Worm (Caenorhabditis elegans) whole organism, young adult: ENCODE results near the gene F58E6.11.
A peak's percentile ranks its signal among the peaks of the same experiment; 100 is the strongest.

ENCODE experiments used
- B0261.1 ChIP-seq: sonication (generic microtip); optimal IDR thresholded peaks from 2 replicates; lab custom pipeline; 2016; ENCODE audit warnings: mild to moderate bottlenecking, missing genetic modification characterization, moderate library complexity, missing compliant biosample characterization
- D2030.7 ChIP-seq: fragments of 200-800 bp; sonication (Bioruptor generic); IDR thresholded peaks from 2 replicates; pipeline ENCODE4 v1.3.6; 2022; ENCODE audit warnings: missing genetic modification reagents, missing genetic modification characterization, missing compliant biosample characterization
- F33H1.4 ChIP-seq: fragments of 200-800 bp; sonication (Bioruptor generic); IDR thresholded peaks from 2 replicates; pipeline ENCODE4 v1.3.6; 2022; ENCODE audit warnings: missing genetic modification reagents, missing genetic modification characterization, missing compliant biosample characterization
- F49E8.2 ChIP-seq: sonication (generic microtip); optimal IDR thresholded peaks from 3 replicates; lab custom pipeline; 2017; ENCODE audit warnings: missing genetic modification characterization, mild to moderate bottlenecking, missing compliant biosample characterization, antibody characterized with exemption, moderate library complexity; ENCODE audit not compliant: insufficient read depth
- F52B5.7 ChIP-seq: sonication (generic microtip); optimal IDR thresholded peaks from 2 replicates; lab custom pipeline; 2016; ENCODE audit warnings: mild to moderate bottlenecking, missing genetic modification characterization, missing compliant biosample characterization
- F57A8.1 ChIP-seq: fragments of 200-800 bp; sonication (Bioruptor generic); optimal IDR thresholded peaks from 2 replicates; lab custom pipeline; 2018; ENCODE audit warnings: mild to moderate bottlenecking, missing genetic modification characterization, moderate library complexity, missing compliant biosample characterization
- T07F8.4 ChIP-seq: sonication (generic microtip); optimal IDR thresholded peaks from 2 replicates; lab custom pipeline; 2016; ENCODE audit warnings: mild to moderate bottlenecking, missing genetic modification characterization, moderate library complexity, missing compliant biosample characterization
- Y56A3A.18 ChIP-seq: fragments of 200-800 bp; sonication (Bioruptor generic); IDR thresholded peaks from 2 replicates; pipeline ENCODE4 v1.3.6; 2022; ENCODE audit warnings: missing genetic modification reagents, missing genetic modification characterization, missing compliant biosample characterization
- ama-1 ChIP-seq, 3 experiments: fragments of 150-350 bp in 1 of 3; sonication (generic microtip) in 2 of 3; optimal IDR thresholded peaks; 2 replicates each; lab custom pipeline; 2014 to 2018; ENCODE audit warnings: missing biosample characterization in 2 of 3, missing genetic modification characterization in 2 of 3, missing genetic modification reagents in 2 of 3
- aptf-2 ChIP-seq: fragments of 200-800 bp; sonication (Bioruptor generic); conservative IDR thresholded peaks from 2 replicates; pipeline ENCODE4 v1.3.6; 2022; ENCODE audit warnings: missing genetic modification reagents, missing genetic modification characterization, missing compliant biosample characterization
- aptf-3 ChIP-seq: fragments of 200-800 bp; sonication (Bioruptor generic); IDR thresholded peaks from 2 replicates; pipeline ENCODE4 v1.3.6; 2022; ENCODE audit warnings: missing genetic modification characterization, missing compliant biosample characterization
- atf-7 ChIP-seq: sonication (generic microtip); optimal IDR thresholded peaks from 2 replicates; lab custom pipeline; 2017; ENCODE audit warnings: mild to moderate bottlenecking, missing genetic modification characterization, missing compliant biosample characterization
- ccch-3 ChIP-seq: fragments of 200-800 bp; sonication (Bioruptor generic); optimal IDR thresholded peaks from 2 replicates; lab custom pipeline; 2018; ENCODE audit warnings: mild to moderate bottlenecking, missing genetic modification characterization, missing compliant biosample characterization
- ceh-58 ChIP-seq: fragments of 200-800 bp; sonication (Bioruptor generic); IDR thresholded peaks from 2 replicates; pipeline ENCODE4 v1.3.6; 2022; ENCODE audit warnings: missing genetic modification characterization, missing compliant biosample characterization
- ceh-91 ChIP-seq: fragments of 200-800 bp; sonication (Bioruptor generic); IDR thresholded peaks from 2 replicates; pipeline ENCODE4 v1.3.6; 2022; ENCODE audit warnings: missing genetic modification reagents, missing genetic modification characterization, missing compliant biosample characterization
- chd-7 ChIP-seq: sonication (generic microtip); optimal IDR thresholded peaks from 2 replicates; lab custom pipeline; 2016; ENCODE audit warnings: mild to moderate bottlenecking, missing genetic modification characterization, moderate library complexity, missing compliant biosample characterization
- dox-1 ChIP-seq: fragments of 200-800 bp; sonication (Bioruptor generic); IDR thresholded peaks from 2 replicates; pipeline ENCODE4 v1.3.6; 2022; ENCODE audit warnings: missing genetic modification reagents, missing genetic modification characterization, missing compliant biosample characterization
- dpl-1 ChIP-seq: fragments of 150-350 bp; optimal IDR thresholded peaks from 2 replicates; lab custom pipeline; 2014; ENCODE audit warnings: missing biosample characterization, missing genetic modification reagents, missing genetic modification characterization
- efl-1 ChIP-seq: fragments of 150-350 bp; optimal IDR thresholded peaks from 2 replicates; lab custom pipeline; 2014; ENCODE audit warnings: missing biosample characterization, missing genetic modification reagents, missing genetic modification characterization
- egrh-3 ChIP-seq: fragments of 200-800 bp; sonication (Bioruptor generic); IDR thresholded peaks from 2 replicates; pipeline ENCODE4 v1.3.6; 2022; ENCODE audit warnings: missing genetic modification reagents, missing genetic modification characterization, missing compliant biosample characterization
- ekl-4 ChIP-seq: fragments of 200-800 bp; sonication (Bioruptor generic); IDR thresholded peaks from 2 replicates; pipeline ENCODE4 v1.3.6; 2022; ENCODE audit warnings: missing genetic modification reagents, missing genetic modification characterization, missing compliant biosample characterization
- fkh-3 ChIP-seq: sonication (generic microtip); optimal IDR thresholded peaks from 2 replicates; lab custom pipeline; 2016; ENCODE audit warnings: mild to moderate bottlenecking, missing genetic modification characterization, missing compliant biosample characterization
- him-1 ChIP-seq: sonication (generic microtip); optimal IDR thresholded peaks from 2 replicates; lab custom pipeline; 2016; ENCODE audit warnings: missing genotype, missing genetic modification reagents, missing genetic modification characterization, missing compliant biosample characterization
- hlh-26 ChIP-seq: fragments of 200-800 bp; sonication (Bioruptor generic); conservative IDR thresholded peaks from 2 replicates; pipeline ENCODE4 v1.3.6; 2022; ENCODE audit warnings: missing genetic modification reagents, missing genetic modification characterization, missing compliant biosample characterization
- lir-1 ChIP-seq: fragments of 200-800 bp; sonication (Bioruptor generic); conservative IDR thresholded peaks from 2 replicates; pipeline ENCODE4 v1.3.6; 2022; ENCODE audit warnings: missing genetic modification reagents, missing genetic modification characterization, missing compliant biosample characterization
- lsl-1 ChIP-seq: fragments of 200-800 bp; sonication (Bioruptor generic); optimal IDR thresholded peaks from 2 replicates; lab custom pipeline; 2018; ENCODE audit warnings: mild to moderate bottlenecking, missing genetic modification characterization, moderate library complexity, missing compliant biosample characterization
- madf-10 ChIP-seq: sonication (generic microtip); optimal IDR thresholded peaks from 2 replicates; lab custom pipeline; 2016; ENCODE audit warnings: mild to moderate bottlenecking, missing genetic modification characterization, missing compliant biosample characterization
- madf-6 ChIP-seq: fragments of 200-800 bp; sonication (Bioruptor generic); IDR thresholded peaks from 2 replicates; pipeline ENCODE4 v1.3.6; 2022; ENCODE audit warnings: missing genetic modification reagents, missing genetic modification characterization, missing compliant biosample characterization
- madf-8 ChIP-seq: fragments of 200-800 bp; sonication (Bioruptor generic); conservative IDR thresholded peaks from 2 replicates; pipeline ENCODE4 v1.3.6; 2022; ENCODE audit warnings: missing genetic modification reagents, missing genetic modification characterization, missing compliant biosample characterization
- mcd-1 ChIP-seq: fragments of 200-800 bp; sonication (Bioruptor generic); IDR thresholded peaks from 2 replicates; pipeline ENCODE4 v1.3.6; 2022; ENCODE audit warnings: missing genetic modification reagents, missing genetic modification characterization, missing compliant biosample characterization
- mxl-1 ChIP-seq: sonication (generic microtip); optimal IDR thresholded peaks from 2 replicates; lab custom pipeline; 2016; ENCODE audit warnings: missing genetic modification characterization, missing compliant biosample characterization
- nfya-2 ChIP-seq: fragments of 200-800 bp; sonication (Bioruptor generic); IDR thresholded peaks from 2 replicates; pipeline ENCODE4 v1.3.6; 2022; ENCODE audit warnings: missing genetic modification reagents, missing genetic modification characterization, missing compliant biosample characterization
- nhr-80 ChIP-seq: sonication (generic microtip); optimal IDR thresholded peaks from 2 replicates; lab custom pipeline; 2016; ENCODE audit warnings: missing genetic modification characterization, missing compliant biosample characterization
- rpc-1 ChIP-seq, 2 experiments: fragments of 150-350 bp in 1 of 2; sonication (generic microtip) in 1 of 2; optimal IDR thresholded peaks; 2 replicates each; lab custom pipeline; 2014 to 2018; ENCODE audit warnings: missing biosample characterization in 1 of 2, missing genetic modification characterization in 1 of 2, missing genetic modification reagents in 1 of 2, missing genotype in 1 of 2
- sdz-38 ChIP-seq: sonication (generic microtip); optimal IDR thresholded peaks from 2 replicates; lab custom pipeline; 2016; ENCODE audit warnings: missing genotype, missing genetic modification characterization, missing compliant biosample characterization
- snpc-1.1 ChIP-seq: sonication (generic microtip); optimal IDR thresholded peaks from 2 replicates; lab custom pipeline; 2017; ENCODE audit warnings: missing genetic modification characterization, mild to moderate bottlenecking, missing compliant biosample characterization, antibody characterized with exemption, moderate library complexity, missing genotype, missing genetic modification reagents; ENCODE audit not compliant: insufficient read depth
- snpc-1.3 ChIP-seq: sonication (generic microtip); optimal IDR thresholded peaks from 2 replicates; lab custom pipeline; 2017; ENCODE audit warnings: missing genetic modification characterization, mild to moderate bottlenecking, missing compliant biosample characterization, antibody characterized with exemption, moderate library complexity, missing genotype, missing genetic modification reagents; ENCODE audit not compliant: insufficient read depth
- snpc-4 ChIP-seq, 5 experiments: fragments of 150-350 bp in 1 of 5; sonication (generic microtip) in 4 of 5; optimal IDR thresholded peaks; 2 replicates each; lab custom pipeline; 2014 to 2018; ENCODE audit warnings: missing genetic modification characterization in 5 of 5, missing biosample characterization in 3 of 5, antibody characterized with exemption in 2 of 5, mild to moderate bottlenecking in 2 of 5, missing compliant biosample characterization in 2 of 5, missing genotype in 2 of 5, moderate library complexity in 2 of 5, missing genetic modification reagents in 1 of 5
- somi-1 ChIP-seq: fragments of 200-800 bp; sonication (Bioruptor generic); optimal IDR thresholded peaks from 2 replicates; lab custom pipeline; 2018; ENCODE audit warnings: mild to moderate bottlenecking, missing genetic modification characterization, missing compliant biosample characterization
- unc-62 ChIP-seq: fragments of 150-350 bp; optimal IDR thresholded peaks from 2 replicates; lab custom pipeline; 2014; ENCODE audit warnings: missing biosample characterization, missing genetic modification reagents, missing genetic modification characterization
- xnd-1 ChIP-seq: sonication (generic microtip); optimal IDR thresholded peaks from 2 replicates; lab custom pipeline; 2016; ENCODE audit warnings: missing genotype, missing genetic modification reagents, missing genetic modification characterization, missing compliant biosample characterization
- zim-3 ChIP-seq: sonication (generic microtip); optimal IDR thresholded peaks from 2 replicates; lab custom pipeline; 2017; ENCODE audit warnings: mild to moderate bottlenecking, missing genetic modification characterization, moderate library complexity, missing compliant biosample characterization
- ztf-6 ChIP-seq: fragments of 200-800 bp; sonication (Bioruptor generic); IDR thresholded peaks from 2 replicates; pipeline ENCODE4 v1.3.6; 2022; ENCODE audit warnings: missing genetic modification reagents, missing genetic modification characterization, missing compliant biosample characterization

Gene F58E6.11

DNA sequence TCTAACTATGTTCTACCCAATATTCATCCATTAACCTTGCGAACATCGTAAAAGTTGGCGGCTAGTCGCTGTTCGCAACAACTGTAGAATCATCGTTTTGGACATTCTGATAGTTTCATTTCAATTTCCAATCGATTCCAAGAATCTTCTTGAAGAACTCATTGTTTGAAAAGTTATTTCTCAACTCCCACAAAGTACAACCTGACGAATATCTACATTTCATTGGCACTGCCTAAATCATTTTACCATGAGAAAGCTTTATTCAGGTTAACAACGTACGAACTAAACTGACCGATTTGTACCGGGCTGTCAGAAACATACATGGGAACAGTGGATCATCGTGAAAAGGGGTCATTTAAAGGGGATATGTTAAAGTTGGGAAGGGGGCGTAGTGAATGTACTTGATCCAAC is 28.9 kb upstream of the F58E6.11 start, which contains the start of gene F46B6.6 (continued):
- TF ChIP-seq ekl-4 (GFP tag; lab: Robert Waterston, UW) = peak; percentile 50; the same call in 1 of the 2 replicates
- no peak for TF ChIP-seq madf-10
- peak; percentile 53 for TF ChIP-seq F49E8.2 (tag; lab: Kevin White, UChicago)
- TF ChIP-seq fkh-3 (tag; lab: Kevin White, UChicago) = no peak
- no peak for TF ChIP-seq rpc-1 (optimal IDR thresholded peaks at IDR 0.05; lab: Kevin White, UChicago)
- no peak for TF ChIP-seq rpc-1 (tag; optimal IDR thresholded peaks at IDR 0.05; lab: Kevin White, UChicago)
- peak; percentile 52 for TF ChIP-seq zim-3
- TF ChIP-seq chd-7 (tag; lab: Kevin White, UChicago) = peak; percentile 80
- no peak for TF ChIP-seq F57A8.1
- peak; percentile 46 for TF ChIP-seq atf-7 (tag; lab: Kevin White, UChicago)
- TF ChIP-seq mcd-1 = no peak
- no peak for TF ChIP-seq dox-1 (GFP tag; lab: Robert Waterston, UW)
- no peak for TF ChIP-seq nhr-80 (tag; lab: Kevin White, UChicago)
- no peak for TF ChIP-seq D2030.7 (GFP tag; lab: Robert Waterston, UW)
- no peak for TF ChIP-seq sdz-38 (tag; lab: Kevin White, UChicago)
- peak; percentile 11 for TF ChIP-seq snpc-1.1 (tag; lab: Kevin White, UChicago)
- TF ChIP-seq nfya-2 = no peak
- TF ChIP-seq aptf-2 (GFP tag; lab: Robert Waterston, UW) = no peak
- TF ChIP-seq ceh-58 (GFP tag; lab: Robert Waterston, UW) = no peak
- TF ChIP-seq snpc-4 (GFP tag; optimal IDR thresholded peaks at IDR 0.05; lab: Kevin White, UChicago) = peak; percentile 33
- no peak for TF ChIP-seq snpc-4 (tag; optimal IDR thresholded peaks at IDR 0.05; lab: Kevin White, UChicago)
- 0 out of 2 replicates have a peak, but pooled peaks have one; percentile 41 for TF ChIP-seq Y56A3A.18 (GFP tag; lab: Robert Waterston, UW)
- peak; percentile 53 for TF ChIP-seq F52B5.7
- no peak; the same call in 1 of the 2 replicates for TF ChIP-seq madf-8 (GFP tag; lab: Robert Waterston, UW)
- TF ChIP-seq him-1 (tag; lab: Kevin White, UChicago) = no peak
- peak; percentile 72 for TF ChIP-seq ama-1 (optimal IDR thresholded peaks at IDR 0.05; lab: Kevin White, UChicago)
- peak; percentile 14 to 36 for TF ChIP-seq ama-1 (GFP tag; optimal IDR thresholded peaks at IDR 0.05; lab: Kevin White, UChicago)
- no peak for TF ChIP-seq unc-62 (GFP tag; lab: Kevin White, UChicago)
- TF ChIP-seq snpc-1.3 (tag; lab: Kevin White, UChicago) = no peak
- TF ChIP-seq dpl-1 (GFP tag; lab: Kevin White, UChicago) = no peak
- no peak for TF ChIP-seq egrh-3 (GFP tag; lab: Robert Waterston, UW)
- TF ChIP-seq hlh-26 (GFP tag; lab: Robert Waterston, UW) = no peak
- TF ChIP-seq T07F8.4 (tag; lab: Kevin White, UChicago) = no peak
- no peak for TF ChIP-seq ztf-6 (GFP tag; lab: Robert Waterston, UW)
- no peak; the same call in 1 of the 2 replicates for TF ChIP-seq lir-1 (GFP tag; lab: Robert Waterston, UW)
- TF ChIP-seq xnd-1 (tag; lab: Kevin White, UChicago) = no peak
- no peak for TF ChIP-seq B0261.1 (tag; lab: Kevin White, UChicago)

DNA sequence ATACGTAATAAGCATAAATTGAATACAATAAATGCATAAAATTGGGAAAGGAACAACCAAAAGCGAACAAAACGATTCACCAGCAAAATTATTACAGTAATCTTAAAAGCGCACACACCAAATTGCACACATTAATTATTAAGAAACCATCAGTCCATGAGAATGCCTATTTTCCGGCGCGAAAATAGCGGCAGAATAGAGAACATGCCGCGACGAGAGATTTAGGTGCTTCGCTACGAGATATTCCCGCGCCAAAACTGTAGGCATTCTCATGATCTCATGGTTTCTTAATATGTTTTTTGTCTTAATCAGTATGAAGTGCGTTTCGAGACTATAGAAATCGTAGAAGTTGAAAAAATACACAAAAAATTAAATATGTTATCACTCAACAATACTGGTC is 26.4 kb upstream of the F58E6.11 start:
- no peak for TF ChIP-seq ccch-3 (GFP tag; lab: Kevin White, UChicago)
- peak; percentile 45 for TF ChIP-seq lsl-1
- no peak for TF ChIP-seq aptf-3 (GFP tag; lab: Robert Waterston, UW)
- no peak for TF ChIP-seq snpc-1.3 (tag; lab: Kevin White, UChicago)
- no peak for TF ChIP-seq somi-1 (GFP tag; lab: Kevin White, UChicago)
- peak; percentile 6; the same call in 1 of the 2 replicates for TF ChIP-seq F33H1.4
- TF ChIP-seq dpl-1 (GFP tag; lab: Kevin White, UChicago) = peak; percentile 21
- TF ChIP-seq mxl-1 (tag; lab: Kevin White, UChicago) = no peak
- TF ChIP-seq madf-6 = peak; percentile 82
- TF ChIP-seq xnd-1 (tag; lab: Kevin White, UChicago) = peak; percentile 49
- peak; percentile 50; the same call in 1 of the 2 replicates for TF ChIP-seq ceh-91 (GFP tag; lab: Robert Waterston, UW)
- TF ChIP-seq madf-8 (GFP tag; lab: Robert Waterston, UW) = 0 out of 2 replicates have a peak, but pooled peaks have one; percentile 21
- peak; percentile 56 for TF ChIP-seq efl-1 (GFP tag; lab: Kevin White, UChicago)
